Fruit fly (Drosophila melanogaster): ENCODE data around the gene Cyp305a1.
A peak's percentile ranks its signal among the peaks of the same experiment; 100 is the strongest.

The Cyp305a1 gene

dm6 chr3L:19846960-19847359 lies 33.8 kb upstream of the Cyp305a1 start (continued):
- TF ChIP-seq tll (GFP tag; optimal IDR thresholded peaks at IDR 0.05) (no peak), nom (GFP tag; optimal IDR thresholded peaks at IDR 0.05) (no peak), Dfd (GFP tag; optimal IDR thresholded peaks at IDR 0.05) (no peak), CG5180 (GFP tag; optimal IDR thresholded peaks at IDR 0.05) (peak; percentile 24), chn (GFP tag; optimal IDR thresholded peaks at IDR 0.05) (no peak), Ada2b (GFP tag; IDR thresholded peaks at IDR 0.05) (no peak), fd102C (GFP tag; optimal IDR thresholded peaks at IDR 0.05) (no peak), Antp (GFP tag; optimal IDR thresholded peaks at IDR 0.05) (peak; percentile 10), CG10209 (GFP tag; optimal IDR thresholded peaks at IDR 0.05) (no peak), CG43689 (GFP tag; IDR thresholded peaks at IDR 0.05) (no peak), CG6765 (GFP tag; optimal IDR thresholded peaks at IDR 0.05) (peak; percentile 7), CG11247 (GFP tag; IDR thresholded peaks at IDR 0.05) (no peak), Gug (GFP tag; IDR thresholded peaks at IDR 0.05) (no peak), Ptx1 (GFP tag; IDR thresholded peaks at IDR 0.05) (no peak), Sry-δ (GFP tag; optimal IDR thresholded peaks at IDR 0.05) (no peak), gsb-n (tag; optimal IDR thresholded peaks at IDR 0.05) (peak; percentile 11), usp (GFP tag; optimal IDR thresholded peaks at IDR 0.05) (no peak), CG18476 (GFP tag; optimal IDR thresholded peaks at IDR 0.05) (no peak), Bgb (GFP tag; IDR thresholded peaks at IDR 0.05; ENCODE audit: partially characterized antibody) (no peak), maf-S (GFP tag; optimal IDR thresholded peaks at IDR 0.05) (no peak), CTCF (GFP tag; optimal IDR thresholded peaks at IDR 0.05) (no peak), CG6813 (GFP tag; optimal IDR thresholded peaks at IDR 0.05) (peak; percentile 49), sob (GFP tag; IDR thresholded peaks at IDR 0.05) (no peak), hth (optimal IDR thresholded peaks at IDR 0.05) (no peak), Blimp-1 (GFP tag; optimal IDR thresholded peaks at IDR 0.05) (no peak), CG10979 (tag; optimal IDR thresholded peaks at IDR 0.05) (no peak), CrebB (tag; optimal IDR thresholded peaks at IDR 0.05) (peak; percentile 47), CG4282 (GFP tag; optimal IDR thresholded peaks at IDR 0.05) (no peak), Ravus (GFP tag; IDR thresholded peaks at IDR 0.05) (no peak), prd (optimal IDR thresholded peaks at IDR 0.05) (no peak), prd (GFP tag; IDR thresholded peaks at IDR 0.05) (no peak), CG6854 (GFP tag; optimal IDR thresholded peaks at IDR 0.05) (no peak), dan (GFP tag; IDR thresholded peaks at IDR 0.05) (no peak), HLHmδ (GFP tag; optimal IDR thresholded peaks at IDR 0.05) (no peak), CG7357 (GFP tag; IDR thresholded peaks at IDR 0.05) (no peak), phol (tag; optimal IDR thresholded peaks at IDR 0.05) (no peak), CG14667 (GFP tag; IDR thresholded peaks at IDR 0.05) (no peak), klu (GFP tag; IDR thresholded peaks at IDR 0.05) (no peak), Abd-B (GFP tag; optimal IDR thresholded peaks at IDR 0.05) (no peak), org-1 (GFP tag; optimal IDR thresholded peaks at IDR 0.05) (peak; percentile 38), CG16815 (GFP tag; optimal IDR thresholded peaks at IDR 0.05) (no peak), kni (GFP tag; optimal IDR thresholded peaks at IDR 0.05) (no peak), zfh1 (GFP tag; IDR thresholded peaks at IDR 0.05) (no peak), CG11723 (GFP tag; optimal IDR thresholded peaks at IDR 0.05) (no peak), CG1529 (GFP tag; optimal IDR thresholded peaks at IDR 0.05) (no peak), jumu (GFP tag; optimal IDR thresholded peaks at IDR 0.05) (no peak), br (optimal IDR thresholded peaks at IDR 0.05) (no peak), CG2889 (GFP tag; IDR thresholded peaks at IDR 0.05) (no peak), sug (tag; optimal IDR thresholded peaks at IDR 0.05) (peak; percentile 34), CG17612 (GFP tag; IDR thresholded peaks at IDR 0.05) (no peak), CG10565 (GFP tag; optimal IDR thresholded peaks at IDR 0.05) (no peak), pzg (GFP tag; optimal IDR thresholded peaks at IDR 0.05) (no peak), ind (GFP tag; optimal IDR thresholded peaks at IDR 0.05) (no peak), E2f1 (GFP tag; IDR thresholded peaks at IDR 0.05) (no peak)
